Worm (Caenorhabditis elegans) whole organism, young adult: Measurements from ENCODE around the gene uba-1.

Experiments
- F22D6.2 ChIP-seq: sonication (generic microtip); optimal IDR thresholded peaks from 2 replicates; lab custom pipeline; 2016; ENCODE audit warnings: mild to moderate bottlenecking, missing genetic modification characterization, missing compliant biosample characterization
- F57A8.1 ChIP-seq: fragments of 200-800 bp; sonication (Bioruptor generic); optimal IDR thresholded peaks from 2 replicates; lab custom pipeline; 2018; ENCODE audit warnings: mild to moderate bottlenecking, missing genetic modification characterization, moderate library complexity, missing compliant biosample characterization
- Y53F4B.3 ChIP-seq: fragments of 200-800 bp; sonication (Bioruptor generic); IDR thresholded peaks from 2 replicates; pipeline ENCODE4 v1.3.6; 2022; ENCODE audit warnings: missing genetic modification reagents, missing genetic modification characterization, missing compliant biosample characterization
- Y53G8AR.9 ChIP-seq: fragments of 200-800 bp; sonication (Bioruptor generic); conservative IDR thresholded peaks from 2 replicates; pipeline ENCODE4 v1.3.6; 2022; ENCODE audit warnings: missing genetic modification reagents, missing genetic modification characterization, missing compliant biosample characterization
- Y56A3A.18 ChIP-seq: fragments of 200-800 bp; sonication (Bioruptor generic); IDR thresholded peaks from 2 replicates; pipeline ENCODE4 v1.3.6; 2022; ENCODE audit warnings: missing genetic modification reagents, missing genetic modification characterization, missing compliant biosample characterization
- akir-1 ChIP-seq: fragments of 200-800 bp; sonication (Bioruptor generic); optimal IDR thresholded peaks from 2 replicates; lab custom pipeline; 2018; ENCODE audit warnings: mild to moderate bottlenecking, missing genetic modification characterization, moderate library complexity, missing compliant biosample characterization
- aptf-3 ChIP-seq: fragments of 200-800 bp; sonication (Bioruptor generic); IDR thresholded peaks from 2 replicates; pipeline ENCODE4 v1.3.6; 2022; ENCODE audit warnings: missing genetic modification characterization, missing compliant biosample characterization
- atf-7 ChIP-seq: sonication (generic microtip); optimal IDR thresholded peaks from 2 replicates; lab custom pipeline; 2017; ENCODE audit warnings: mild to moderate bottlenecking, missing genetic modification characterization, missing compliant biosample characterization
- attf-5 ChIP-seq: fragments of 200-800 bp; sonication (Bioruptor generic); optimal IDR thresholded peaks from 2 replicates; lab custom pipeline; 2018; ENCODE audit warnings: mild to moderate bottlenecking, missing genetic modification characterization, missing compliant biosample characterization
- ceh-100 ChIP-seq: fragments of 200-800 bp; sonication (Bioruptor generic); IDR thresholded peaks from 2 replicates; pipeline ENCODE4 v1.3.6; 2022; ENCODE audit warnings: missing genetic modification reagents, missing genetic modification characterization, missing compliant biosample characterization
- ceh-27 ChIP-seq: fragments of 200-800 bp; sonication (Bioruptor generic); optimal IDR thresholded peaks from 2 replicates; lab custom pipeline; 2018; ENCODE audit warnings: mild to moderate bottlenecking, missing genetic modification characterization, moderate library complexity, missing compliant biosample characterization
- efl-1 ChIP-seq: fragments of 150-350 bp; optimal IDR thresholded peaks from 2 replicates; lab custom pipeline; 2014; ENCODE audit warnings: missing biosample characterization, missing genetic modification reagents, missing genetic modification characterization
- egl-18 ChIP-seq: fragments of 200-800 bp; sonication (Bioruptor generic); IDR thresholded peaks from 2 replicates; pipeline ENCODE4 v1.3.6; 2022; ENCODE audit warnings: missing genetic modification reagents, missing genetic modification characterization, missing compliant biosample characterization
- egrh-3 ChIP-seq: fragments of 200-800 bp; sonication (Bioruptor generic); IDR thresholded peaks from 2 replicates; pipeline ENCODE4 v1.3.6; 2022; ENCODE audit warnings: missing genetic modification reagents, missing genetic modification characterization, missing compliant biosample characterization
- ekl-4 ChIP-seq: fragments of 200-800 bp; sonication (Bioruptor generic); IDR thresholded peaks from 2 replicates; pipeline ENCODE4 v1.3.6; 2022; ENCODE audit warnings: missing genetic modification reagents, missing genetic modification characterization, missing compliant biosample characterization
- hmg-20 ChIP-seq: fragments of 200-800 bp; sonication (Bioruptor generic); IDR thresholded peaks from 2 replicates; pipeline ENCODE4 v1.3.6; 2022; ENCODE audit warnings: missing genetic modification reagents, missing genetic modification characterization, missing compliant biosample characterization
- hrde-1 ChIP-seq: sonication (generic microtip); optimal IDR thresholded peaks from 2 replicates; lab custom pipeline; 2016; ENCODE audit warnings: missing genetic modification characterization, mild to moderate bottlenecking, missing compliant biosample characterization, moderate library complexity, missing genotype, missing genetic modification reagents, borderline replicate concordance
- mes-4 ChIP-seq: sonication (generic microtip); optimal IDR thresholded peaks from 2 replicates; lab custom pipeline; 2016; ENCODE audit warnings: missing genotype, missing genetic modification characterization, missing compliant biosample characterization
- nhr-179 ChIP-seq: sonication (generic microtip); optimal IDR thresholded peaks from 2 replicates; lab custom pipeline; 2016; ENCODE audit warnings: mild to moderate bottlenecking, missing genetic modification characterization, missing compliant biosample characterization
- nhr-27 ChIP-seq: fragments of 200-800 bp; sonication (Bioruptor generic); optimal IDR thresholded peaks from 2 replicates; lab custom pipeline; 2018; ENCODE audit warnings: mild to moderate bottlenecking, missing genetic modification characterization, moderate library complexity, missing compliant biosample characterization
- repo-1 ChIP-seq: sonication (generic microtip); optimal IDR thresholded peaks from 2 replicates; lab custom pipeline; 2017; ENCODE audit warnings: mild to moderate bottlenecking, missing genetic modification characterization, missing compliant biosample characterization
- snpc-1.1 ChIP-seq: sonication (generic microtip); optimal IDR thresholded peaks from 2 replicates; lab custom pipeline; 2017; ENCODE audit warnings: missing genetic modification characterization, mild to moderate bottlenecking, missing compliant biosample characterization, antibody characterized with exemption, moderate library complexity, missing genotype, missing genetic modification reagents; ENCODE audit not compliant: insufficient read depth
- snpc-3.4 ChIP-seq: sonication (generic microtip); optimal IDR thresholded peaks from 2 replicates; lab custom pipeline; 2017; ENCODE audit warnings: missing genetic modification characterization, mild to moderate bottlenecking, missing compliant biosample characterization, antibody characterized with exemption, moderate library complexity, missing genotype, missing genetic modification reagents
- sptf-2 ChIP-seq: fragments of 200-800 bp; sonication (Bioruptor generic); optimal IDR thresholded peaks from 2 replicates; lab custom pipeline; 2018; ENCODE audit warnings: mild to moderate bottlenecking, missing genetic modification characterization, missing compliant biosample characterization
- tbp1 ChIP-seq: fragments of 200-800 bp; sonication (Bioruptor generic); optimal IDR thresholded peaks from 2 replicates; lab custom pipeline; 2018; ENCODE audit warnings: mild to moderate bottlenecking, missing genetic modification characterization, missing compliant biosample characterization
- tlf-1 ChIP-seq: fragments of 200-800 bp; sonication (Bioruptor generic); optimal IDR thresholded peaks from 2 replicates; lab custom pipeline; 2018; ENCODE audit warnings: mild to moderate bottlenecking, missing genetic modification characterization, missing compliant biosample characterization
- unc-130 ChIP-seq: sonication (generic microtip); optimal IDR thresholded peaks from 2 replicates; lab custom pipeline; 2016; ENCODE audit warnings: missing genetic modification reagents, missing genetic modification characterization, missing compliant biosample characterization
- unc-62 ChIP-seq: fragments of 150-350 bp; optimal IDR thresholded peaks from 2 replicates; lab custom pipeline; 2014; ENCODE audit warnings: missing biosample characterization, missing genetic modification reagents, missing genetic modification characterization
- xnd-1 ChIP-seq: sonication (generic microtip); optimal IDR thresholded peaks from 2 replicates; lab custom pipeline; 2016; ENCODE audit warnings: missing genotype, missing genetic modification reagents, missing genetic modification characterization, missing compliant biosample characterization
- ztf-22 ChIP-seq: fragments of 200-800 bp; sonication (Bioruptor generic); optimal IDR thresholded peaks from 2 replicates; lab custom pipeline; 2018; ENCODE audit warnings: mild to moderate bottlenecking, missing genetic modification characterization, moderate library complexity, missing compliant biosample characterization
- ztf-3 ChIP-seq: fragments of 200-800 bp; sonication (Bioruptor generic); optimal IDR thresholded peaks from 2 replicates; lab custom pipeline; 2018; ENCODE audit warnings: mild to moderate bottlenecking, missing genetic modification characterization, missing compliant biosample characterization
- ztf-6 ChIP-seq: fragments of 200-800 bp; sonication (Bioruptor generic); IDR thresholded peaks from 2 replicates; pipeline ENCODE4 v1.3.6; 2022; ENCODE audit warnings: missing genetic modification reagents, missing genetic modification characterization, missing compliant biosample characterization

Gene uba-1

DNA sequence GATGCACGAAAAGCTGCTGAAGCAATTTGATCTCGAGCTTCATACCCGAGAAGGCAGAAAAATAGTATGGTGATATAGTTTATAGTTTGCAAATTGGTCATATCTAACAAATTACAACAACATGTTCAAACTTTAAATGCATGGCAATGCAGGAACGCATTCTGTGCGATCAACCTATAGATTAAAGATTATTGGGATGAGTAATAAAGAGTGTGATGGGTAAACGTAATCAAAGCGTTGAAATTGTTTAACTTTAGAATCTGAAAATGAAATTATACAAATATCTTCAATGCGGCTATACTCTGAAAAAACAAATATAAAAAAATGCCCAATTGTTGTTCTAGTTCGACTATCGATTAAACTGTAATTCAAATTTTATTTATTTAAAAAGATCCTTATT, 18.5 kb downstream of the uba-1 start, which contains the start of gene C47E12.14:
Gene C47E12.14, minus strand, starts transcription at position 101 of the 400 bp plus-strand sequence.
- TF ChIP-seq Y56A3A.18 = no peak
- no peak for TF ChIP-seq atf-7 (tag; lab: Kevin White, UChicago)
- TF ChIP-seq xnd-1 (tag; lab: Kevin White, UChicago) = no peak
- no peak for TF ChIP-seq ceh-27
- no peak for TF ChIP-seq nhr-27 (tag; lab: Kevin White, UChicago)
- no peak for TF ChIP-seq F57A8.1 (GFP tag; lab: Kevin White, UChicago)
- no peak for TF ChIP-seq egl-18 (GFP tag; lab: Robert Waterston, UW)

DNA sequence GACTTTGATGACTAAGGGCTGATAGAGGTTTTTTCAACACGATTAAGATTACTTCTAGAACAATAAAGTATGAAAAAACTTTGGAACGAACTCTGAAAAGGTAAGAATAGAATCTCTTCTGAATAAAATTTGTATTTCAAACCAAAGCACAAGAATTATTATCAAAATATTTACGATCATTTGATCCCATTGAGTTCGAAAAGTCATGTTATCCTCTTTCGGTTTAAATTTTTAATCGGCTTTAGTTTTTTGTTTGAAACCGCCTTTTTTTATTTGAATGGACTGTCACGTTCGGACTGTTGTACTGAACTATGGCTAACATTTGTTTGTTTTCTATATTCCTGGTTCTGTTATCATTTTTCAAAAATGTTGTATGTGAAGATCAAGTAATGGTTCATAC, 20.4 kb downstream of the uba-1 start, which contains the start of gene C47E12.9:
Gene C47E12.9, plus strand, starts transcription at position 301 of the 400 bp plus-strand sequence.
- TF ChIP-seq ceh-100 = no peak
- no peak for TF ChIP-seq Y53G8AR.9 (GFP tag; lab: Robert Waterston, UW)
- no peak for TF ChIP-seq aptf-3
- no peak for TF ChIP-seq mes-4 (tag; lab: Kevin White, UChicago)
- no peak for TF ChIP-seq tbp1 (GFP tag; lab: Kevin White, UChicago)
- no peak for TF ChIP-seq hrde-1 (tag; lab: Kevin White, UChicago)
- no peak for TF ChIP-seq repo-1 (tag; lab: Kevin White, UChicago)
- TF ChIP-seq snpc-1.1 = no peak
- TF ChIP-seq akir-1 = no peak
- TF ChIP-seq efl-1 (GFP tag; lab: Kevin White, UChicago) = no peak
- no peak for TF ChIP-seq hmg-20 (GFP tag; lab: Robert Waterston, UW)
- no peak for TF ChIP-seq snpc-3.4 (tag; lab: Kevin White, UChicago)
- TF ChIP-seq nhr-27 (tag; lab: Kevin White, UChicago) = no peak
- TF ChIP-seq egrh-3 = no peak
- TF ChIP-seq F22D6.2 (tag; lab: Kevin White, UChicago) = no peak
- TF ChIP-seq ztf-22 (GFP tag; lab: Kevin White, UChicago) = no peak

DNA sequence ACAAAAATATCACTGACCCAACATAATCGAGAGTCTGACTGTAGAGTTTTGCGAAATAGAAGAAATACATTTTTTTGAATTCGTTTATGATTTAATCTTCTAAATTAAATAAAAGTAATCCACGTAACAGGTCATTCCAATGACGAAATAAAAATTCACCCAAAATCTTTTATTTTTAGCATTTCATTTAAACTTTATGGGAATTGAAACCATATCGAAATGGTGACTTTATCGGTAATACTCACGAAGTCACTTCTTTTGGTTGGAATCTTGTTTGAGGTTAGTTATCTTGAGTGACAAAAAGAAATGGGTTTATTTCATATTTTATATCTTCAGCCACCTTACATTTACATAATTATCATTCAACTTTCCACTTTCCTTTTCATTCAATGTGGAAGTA, 22.1 kb downstream of the uba-1 start, which contains the start of the genes C47E12.12 and C47E12.10:
Gene C47E12.12, minus strand, starts transcription at position 101 of the 400 bp plus-strand sequence.
Gene C47E12.10, plus strand, starts transcription at position 172 of the 400 bp plus-strand sequence.
- TF ChIP-seq unc-62 (GFP tag; lab: Kevin White, UChicago) = no peak
- no peak for TF ChIP-seq nhr-179 (tag; lab: Kevin White, UChicago)
- no peak for TF ChIP-seq hmg-20 (GFP tag; lab: Robert Waterston, UW)
- no peak for TF ChIP-seq sptf-2 (GFP tag; lab: Kevin White, UChicago)
- TF ChIP-seq Y53F4B.3 (GFP tag; lab: Robert Waterston, UW) = no peak
- no peak for TF ChIP-seq tlf-1 (GFP tag; lab: Kevin White, UChicago)
- no peak for TF ChIP-seq ztf-3 (GFP tag; lab: Kevin White, UChicago)
- no peak for TF ChIP-seq ekl-4 (GFP tag; lab: Robert Waterston, UW)
- TF ChIP-seq F57A8.1 (GFP tag; lab: Kevin White, UChicago) = no peak
- no peak for TF ChIP-seq unc-130 (GFP tag; lab: Kevin White, UChicago)
- no peak for TF ChIP-seq ztf-6 (GFP tag; lab: Robert Waterston, UW)
- TF ChIP-seq Y53G8AR.9 (GFP tag; lab: Robert Waterston, UW) = no peak
- TF ChIP-seq akir-1 = no peak

DNA sequence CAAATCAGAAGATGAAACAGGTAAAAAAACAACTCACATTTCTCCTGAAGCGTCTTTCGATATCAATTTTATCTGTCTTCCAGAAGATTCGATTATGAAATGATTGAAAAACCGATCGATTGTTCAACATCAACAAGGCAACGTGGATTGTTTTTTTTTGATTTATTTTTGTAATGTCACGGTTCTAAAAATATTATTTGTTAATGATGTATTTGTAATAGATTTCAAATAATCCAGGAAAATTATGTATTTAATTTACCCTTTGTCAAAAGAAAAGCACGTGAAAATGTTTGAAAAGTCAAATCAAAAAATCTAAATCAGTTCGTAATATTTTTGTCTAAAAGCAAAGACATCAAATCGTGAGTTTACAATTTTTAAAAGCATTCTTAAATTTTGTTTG, 25.7 kb downstream of the uba-1 start, which contains the start of the genes kin-5 and C47E12.11:
Gene kin-5, minus strand, starts transcription at position 101 of the 400 bp plus-strand sequence.
Gene C47E12.11, plus strand, starts transcription at position 320 of the 400 bp plus-strand sequence.
- no peak for TF ChIP-seq attf-5 (GFP tag; lab: Kevin White, UChicago)
- TF ChIP-seq unc-130 (GFP tag; lab: Kevin White, UChicago) = no peak
